Worm (Caenorhabditis elegans) whole organism, midembryonic: Measurements from ENCODE around the gene F33H1.4.
A peak's percentile ranks its signal among the peaks of the same experiment; 100 is the strongest.

Experiments used
- T22C8.4 ChIP-seq: fragments of 200-800 bp; sonication (Bioruptor generic); IDR thresholded peaks from 2 replicates; pipeline ENCODE4 v1.3.6; 2022; ENCODE audit warnings: missing genetic modification characterization, missing compliant biosample characterization
- cog-1 ChIP-seq: sonication (generic microtip); optimal IDR thresholded peaks from 2 replicates; lab custom pipeline; 2016; ENCODE audit warnings: missing genetic modification characterization, missing compliant biosample characterization
- flt-1 ChIP-seq: fragments of 200-800 bp; sonication (Bioruptor generic); IDR thresholded peaks from 2 replicates; pipeline ENCODE4 v1.3.6; 2022; ENCODE audit warnings: missing genetic modification characterization, missing compliant biosample characterization
- klf-2 ChIP-seq: fragments of 200-800 bp; sonication (Bioruptor generic); conservative IDR thresholded peaks from 2 replicates; pipeline ENCODE4 v1.3.6; 2022; ENCODE audit warnings: missing genetic modification reagents, missing genetic modification characterization, missing compliant biosample characterization
- med-1 ChIP-seq: sonication (generic microtip); optimal IDR thresholded peaks from 2 replicates; lab custom pipeline; 2017; ENCODE audit warnings: missing genetic modification characterization, mild to moderate bottlenecking, missing compliant biosample characterization, antibody characterized with exemption, missing genetic modification reagents; ENCODE audit not compliant: insufficient read depth
- ref-1 ChIP-seq: fragments of 200-800 bp; sonication (Bioruptor generic); conservative IDR thresholded peaks from 2 replicates; pipeline ENCODE4 v1.3.6; 2022; ENCODE audit warnings: missing genetic modification reagents, missing genetic modification characterization, missing compliant biosample characterization
- tab-1 ChIP-seq: fragments of 200-800 bp; sonication (Bioruptor generic); IDR thresholded peaks from 2 replicates; pipeline ENCODE4 v1.3.6; 2022; ENCODE audit warnings: missing genetic modification characterization, missing compliant biosample characterization
- ztf-23 ChIP-seq: fragments of 200-800 bp; sonication (Bioruptor generic); IDR thresholded peaks from 2 replicates; pipeline ENCODE4 v1.3.6; 2022; ENCODE audit warnings: missing genetic modification reagents, missing genetic modification characterization, missing compliant biosample characterization
- ztf-29 ChIP-seq: fragments of 200-800 bp; sonication (Bioruptor generic); IDR thresholded peaks from 2 replicates; pipeline ENCODE4 v1.3.6; 2022; ENCODE audit warnings: missing genetic modification reagents, missing genetic modification characterization, missing compliant biosample characterization

The F33H1.4 gene

DNA sequence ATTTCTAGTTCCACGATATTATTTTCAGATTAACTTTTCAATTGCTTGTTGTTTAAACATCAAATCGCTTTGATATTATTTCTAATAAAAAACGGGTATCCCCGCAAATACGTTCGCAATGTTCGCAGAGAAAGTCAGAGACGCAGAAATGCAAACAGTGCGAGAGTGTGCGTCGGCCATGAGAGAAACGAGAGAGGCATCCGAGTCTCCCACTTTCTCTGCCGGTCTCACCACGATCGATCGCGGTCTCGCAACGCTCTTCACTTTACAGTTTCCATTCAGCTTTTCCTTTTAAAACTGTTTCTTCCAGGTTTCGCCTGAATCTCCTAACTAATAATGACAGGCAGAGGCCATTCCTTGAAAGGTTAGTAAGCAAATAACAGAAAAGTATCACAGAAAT lies at the start of gene F33H1.4:
TSS of gene F33H1.4 (plus strand) at position 311 of the 400 bp plus-strand sequence.
- peak; percentile 37; the same call in 1 of the 2 replicates for TF ChIP-seq T22C8.4
- TF ChIP-seq ref-1 (GFP tag; lab: Robert Waterston, UW): no peak

DNA sequence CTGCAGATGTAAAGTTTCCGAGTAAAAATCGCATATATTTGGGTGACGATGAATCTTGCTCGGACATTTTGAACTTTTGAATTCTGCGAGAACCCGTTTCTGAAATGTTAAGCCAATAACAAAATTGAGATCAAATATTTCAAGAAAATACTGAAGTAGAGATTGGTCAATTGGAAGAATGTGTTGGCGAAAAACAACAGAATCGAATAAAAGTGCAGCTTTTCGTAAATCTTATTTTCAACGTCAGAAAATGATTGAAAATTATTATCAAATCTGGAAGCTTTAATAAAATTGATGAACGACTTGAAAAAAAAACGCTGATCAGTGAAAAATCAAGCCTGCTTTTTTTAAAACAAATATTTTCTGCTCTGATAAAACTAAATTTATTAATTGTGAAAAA lies 47.1 kb upstream of the F33H1.4 start, which contains the start of gene F27E5.8:
TSS of gene F27E5.8 (minus strand) at position 101 of the 400 bp plus-strand sequence.
- TF ChIP-seq tab-1 (GFP tag; lab: Robert Waterston, UW) (no peak), med-1 (GFP tag; lab: Kevin White, UChicago) (no peak), ztf-23 (GFP tag; lab: Robert Waterston, UW) (no peak), ref-1 (GFP tag; lab: Robert Waterston, UW) (no peak), ztf-29 (GFP tag; lab: Robert Waterston, UW) (no peak), T22C8.4 (no peak), flt-1 (no peak), cog-1 (no peak), klf-2 (GFP tag; lab: Robert Waterston, UW) (no peak)

- TF ChIP-seq tab-1 (GFP tag; lab: Robert Waterston, UW) (no peak), ztf-29 (GFP tag; lab: Robert Waterston, UW) (no peak), T22C8.4 (no peak), ref-1 (GFP tag; lab: Robert Waterston, UW) (no peak), ztf-23 (GFP tag; lab: Robert Waterston, UW) (no peak)
Measured at ce11 chrII:10131760-10132159, 42.7 kb upstream of the F33H1.4 start, which contains the start of gene F27E5.5. F27E5.5 (minus strand) TSS chrII:10131860.

DNA sequence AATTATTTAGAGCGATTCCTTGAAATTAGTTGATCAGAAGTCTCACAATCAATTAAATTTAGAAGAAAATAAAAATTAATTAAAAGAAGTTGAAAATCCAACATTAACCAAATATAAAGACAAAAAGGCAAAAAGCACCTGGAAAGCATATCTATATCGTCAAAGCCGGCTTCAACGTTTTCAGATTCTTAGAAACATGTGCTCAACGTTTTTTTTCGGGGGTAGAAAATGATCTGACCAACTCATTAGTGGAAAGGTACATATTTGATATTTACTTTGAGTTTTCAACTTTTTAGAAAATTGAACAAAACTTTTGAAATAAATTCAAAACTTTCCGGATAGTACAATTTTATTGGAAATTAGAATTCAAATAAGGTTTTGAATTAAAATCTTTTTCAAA lies 41.6 kb upstream of the F33H1.4 start:
- TF ChIP-seq cog-1: no peak
- TF ChIP-seq T22C8.4: no peak
- no peak for TF ChIP-seq med-1 (GFP tag; lab: Kevin White, UChicago)
- TF ChIP-seq ref-1 (GFP tag; lab: Robert Waterston, UW): no peak
- no peak for TF ChIP-seq ztf-29 (GFP tag; lab: Robert Waterston, UW)
- no peak for TF ChIP-seq ztf-23 (GFP tag; lab: Robert Waterston, UW)
- TF ChIP-seq klf-2 (GFP tag; lab: Robert Waterston, UW): no peak
- no peak for TF ChIP-seq flt-1
- TF ChIP-seq tab-1 (GFP tag; lab: Robert Waterston, UW): no peak

- TF ChIP-seq flt-1 (no peak), ref-1 (GFP tag; lab: Robert Waterston, UW) (no peak), tab-1 (GFP tag; lab: Robert Waterston, UW) (no peak), med-1 (GFP tag; lab: Kevin White, UChicago) (no peak), ztf-29 (GFP tag; lab: Robert Waterston, UW) (no peak), klf-2 (GFP tag; lab: Robert Waterston, UW) (no peak), ztf-23 (GFP tag; lab: Robert Waterston, UW) (no peak), T22C8.4 (no peak), cog-1 (no peak)
Measured at ce11 chrII:10134285-10134995, 40.0 kb upstream of the F33H1.4 start, which contains the start of gene F27E5.9. F27E5.9 (plus strand) TSS chrII:10134945.

- TF ChIP-seq ref-1 (GFP tag; lab: Robert Waterston, UW): no peak
- TF ChIP-seq ztf-29 (GFP tag; lab: Robert Waterston, UW): no peak
- no peak for TF ChIP-seq tab-1 (GFP tag; lab: Robert Waterston, UW)
- TF ChIP-seq flt-1: no peak
- no peak for TF ChIP-seq med-1 (GFP tag; lab: Kevin White, UChicago)
- TF ChIP-seq cog-1: no peak
- no peak for TF ChIP-seq klf-2 (GFP tag; lab: Robert Waterston, UW)
- no peak for TF ChIP-seq T22C8.4
- no peak for TF ChIP-seq ztf-23 (GFP tag; lab: Robert Waterston, UW)
Measured at ce11 chrII:10136771-10137170, 37.7 kb upstream of the F33H1.4 start.

ce11 chrII:10137358-10137757 lies 37.1 kb upstream of the F33H1.4 start, which contains the start of gene phg-1:
phg-1 (plus strand) TSS chrII:10137658.
- TF ChIP-seq ref-1 (GFP tag; lab: Robert Waterston, UW): no peak
- no peak for TF ChIP-seq ztf-23 (GFP tag; lab: Robert Waterston, UW)
- TF ChIP-seq med-1 (GFP tag; lab: Kevin White, UChicago): no peak
- no peak for TF ChIP-seq ztf-29 (GFP tag; lab: Robert Waterston, UW)
- TF ChIP-seq cog-1: no peak
- TF ChIP-seq flt-1: no peak
- no peak for TF ChIP-seq tab-1 (GFP tag; lab: Robert Waterston, UW)
- TF ChIP-seq T22C8.4: no peak
- no peak for TF ChIP-seq klf-2 (GFP tag; lab: Robert Waterston, UW)

DNA sequence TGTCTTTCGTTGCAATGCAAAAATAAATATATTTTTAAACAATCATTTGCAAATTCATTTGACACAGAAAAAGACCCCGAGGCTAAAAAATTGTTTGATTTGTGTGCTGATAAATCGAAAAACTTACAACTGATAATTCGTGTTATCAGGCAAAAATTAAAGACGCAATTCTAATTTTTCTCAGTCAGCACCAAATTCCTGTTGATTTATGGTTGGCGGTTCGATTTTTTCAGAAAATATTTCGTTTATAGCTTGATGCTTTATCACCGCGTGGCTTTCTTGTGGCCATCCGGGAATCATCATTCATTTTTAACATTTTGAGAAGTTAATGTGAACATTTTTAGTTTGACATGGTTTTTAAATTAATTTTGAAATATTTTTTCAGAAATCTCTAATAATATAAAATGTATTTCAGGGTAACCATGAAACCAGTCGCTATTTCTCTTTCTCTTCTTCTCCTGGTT lies 35.2 kb upstream of the F33H1.4 start, which contains the start of gene asah-2:
TSS of gene asah-2 (plus strand) at position 414 of the 464 bp plus-strand sequence.
- TF ChIP-seq T22C8.4 (no peak), flt-1 (no peak), klf-2 (GFP tag; lab: Robert Waterston, UW) (no peak), tab-1 (GFP tag; lab: Robert Waterston, UW) (no peak), ref-1 (GFP tag; lab: Robert Waterston, UW) (no peak), cog-1 (no peak), ztf-29 (GFP tag; lab: Robert Waterston, UW) (no peak), med-1 (GFP tag; lab: Kevin White, UChicago) (no peak), ztf-23 (GFP tag; lab: Robert Waterston, UW) (no peak)

- TF ChIP-seq tab-1 (GFP tag; lab: Robert Waterston, UW) (no peak), ztf-29 (GFP tag; lab: Robert Waterston, UW) (no peak), ztf-23 (GFP tag; lab: Robert Waterston, UW) (no peak), ref-1 (GFP tag; lab: Robert Waterston, UW) (no peak), flt-1 (no peak), med-1 (GFP tag; lab: Kevin White, UChicago) (no peak), cog-1 (no peak), klf-2 (GFP tag; lab: Robert Waterston, UW) (no peak), T22C8.4 (no peak)
Measured at ce11 chrII:10144092-10144491, 30.4 kb upstream of the F33H1.4 start, which contains the start of gene F27E5.3. F27E5.3 (minus strand) TSS chrII:10144192.
